Worm (Caenorhabditis elegans): ENCODE measurements around the gene clec-170.

DNA sequence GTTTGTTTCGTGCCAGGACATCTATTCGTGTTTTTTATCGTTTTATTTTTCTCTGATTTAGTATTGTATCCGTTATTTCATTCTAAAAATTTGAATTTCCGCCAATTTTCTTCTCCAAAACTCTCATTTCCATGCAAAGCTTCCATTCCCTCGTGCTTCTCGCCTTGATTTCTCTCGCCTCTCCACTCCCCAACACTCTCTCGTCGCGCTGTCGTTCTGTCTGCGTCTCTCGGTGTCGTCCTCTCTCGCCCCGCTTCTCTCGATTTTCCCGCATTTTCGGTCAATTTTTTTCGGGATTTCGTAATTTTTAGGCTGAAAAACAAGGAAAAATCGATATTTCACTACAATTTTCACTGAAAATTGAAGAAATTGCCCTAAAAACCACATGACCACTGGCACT, 7.9 kb downstream of the clec-170 start, which contains the start of gene C09E9.1:
- TF ChIP-seq mdl-1 (tag; optimal IDR thresholded peaks at IDR 0.05) (peak; percentile 90 to 99), nhr-25 (tag; optimal IDR thresholded peaks at IDR 0.05) (no peak), R02D3.7 (tag; optimal IDR thresholded peaks at IDR 0.05) (no peak), nhr-21 (tag; optimal IDR thresholded peaks at IDR 0.05) (peak; percentile 33), sma-9 (GFP tag; optimal IDR thresholded peaks at IDR 0.05) (no peak), sma-9 (tag; optimal IDR thresholded peaks at IDR 0.05) (no peak), nhr-23 (tag; optimal IDR thresholded peaks at IDR 0.05) (no peak), F13H6.1 (tag; optimal IDR thresholded peaks at IDR 0.05) (peak; percentile 52), sma-3 (GFP tag; optimal IDR thresholded peaks at IDR 0.05) (peak; percentile 42), lin-11 (tag; optimal IDR thresholded peaks at IDR 0.05) (peak; percentile 21), blmp-1 (tag; optimal IDR thresholded peaks at IDR 0.05; ENCODE audit: insufficient read depth) (no peak), elt-1 (tag; optimal IDR thresholded peaks at IDR 0.05) (no peak), nhr-237 (tag; optimal IDR thresholded peaks at IDR 0.05) (no peak), ama-1 (optimal IDR thresholded peaks at IDR 0.05) (no peak)
